Fruit fly (Drosophila melanogaster) whole organism, wandering third instar larva: ENCODE results near the gene CG2926.

Experiments
- Abd-B ChIP-seq: fragments of >200 bp; optimal IDR thresholded peaks from 2 replicates; lab custom pipeline; 2017; ENCODE audit warnings: missing biosample characterization, missing genetic modification characterization
- CG32264 ChIP-seq: fragments of 200-800 bp; sonication (Bioruptor generic); optimal IDR thresholded peaks from 2 replicates; lab custom pipeline; 2016; ENCODE audit warnings: missing biosample characterization, missing genetic modification characterization
- CG9705 ChIP-seq: fragments of 200-800 bp; sonication (Bioruptor generic); optimal IDR thresholded peaks from 2 replicates; lab custom pipeline; 2018; ENCODE audit warnings: missing biosample characterization, mild to moderate bottlenecking, missing genetic modification characterization
- Dfd ChIP-seq: fragments of >200 bp; optimal IDR thresholded peaks from 2 replicates; lab custom pipeline; 2017; ENCODE audit warnings: missing biosample characterization, missing genetic modification characterization
- GATAd ChIP-seq: sonication (Bioruptor generic); optimal IDR thresholded peaks from 2 replicates; lab custom pipeline; 2016; ENCODE audit warnings: missing biosample characterization, missing genetic modification characterization
- HLH106 ChIP-seq: fragments of 200-800 bp; optimal IDR thresholded peaks from 3 replicates; lab custom pipeline; 2019; ENCODE audit warnings: missing biosample characterization, mild to moderate bottlenecking, missing genetic modification characterization, moderate library complexity
- Hnf4 ChIP-seq: fragments of 200-800 bp; sonication (Bioruptor generic); optimal IDR thresholded peaks from 2 replicates; lab custom pipeline; 2016; ENCODE audit warnings: missing biosample characterization, mild to moderate bottlenecking, missing genetic modification characterization
- Hr78 ChIP-seq: fragments of >200 bp; optimal IDR thresholded peaks from 2 replicates; lab custom pipeline; 2017; ENCODE audit warnings: missing biosample characterization, missing genetic modification characterization
- Hr83 ChIP-seq: fragments of 200-300 bp; sonication (Bioruptor generic); optimal IDR thresholded peaks from 2 replicates; lab custom pipeline; 2016; ENCODE audit warnings: missing biosample characterization, mild to moderate bottlenecking, missing genetic modification characterization, moderate library complexity; ENCODE audit not compliant: poor library complexity, severe bottlenecking
- Jra ChIP-seq: sonication (Bioruptor generic); optimal IDR thresholded peaks from 2 replicates; lab custom pipeline; 2016; ENCODE audit warnings: missing biosample characterization, missing genetic modification characterization
- N ChIP-seq: fragments of >200 bp; optimal IDR thresholded peaks from 2 replicates; lab custom pipeline; 2018; ENCODE audit warnings: missing biosample characterization, missing external identifiers, missing genetic modification characterization
- OdsH ChIP-seq: fragments of 200-800 bp; sonication (Bioruptor generic); optimal IDR thresholded peaks from 2 replicates; lab custom pipeline; 2016; ENCODE audit warnings: missing biosample characterization, mild to moderate bottlenecking, missing genetic modification characterization
- Rel ChIP-seq, 2 experiments: fragments of 200-800 bp; sonication (Bioruptor generic) in 1 of 2; optimal IDR thresholded peaks; 2 replicates in 1 of 2; 3 replicates in 1 of 2; lab custom pipeline; 2016 to 2019; ENCODE audit warnings: mild to moderate bottlenecking in 2 of 2, missing biosample characterization in 2 of 2, missing genetic modification characterization in 2 of 2, moderate library complexity in 1 of 2
- Sp1 ChIP-seq: fragments of 200-800 bp; sonication (Bioruptor generic); optimal IDR thresholded peaks from 3 replicates; lab custom pipeline; 2019; ENCODE audit warnings: missing biosample characterization, mild to moderate bottlenecking, missing genetic modification characterization, moderate library complexity
- Vsx2 ChIP-seq: fragments of 200-300, 225-300 bp; sonication (Bioruptor generic); optimal IDR thresholded peaks from 2 replicates; lab custom pipeline; 2018; ENCODE audit warnings: missing biosample characterization, missing genetic modification characterization; ENCODE audit not compliant: partially characterized antibody
- br ChIP-seq: fragments of 200-800 bp; sonication (Bioruptor generic); optimal IDR thresholded peaks from 2 replicates; lab custom pipeline; 2016; ENCODE audit warnings: missing biosample characterization, missing genetic modification characterization
- brk ChIP-seq: fragments of 200-800 bp; sonication (Bioruptor generic); optimal IDR thresholded peaks from 2 replicates; lab custom pipeline; 2016; ENCODE audit warnings: missing biosample characterization, mild to moderate bottlenecking, missing genetic modification characterization
- dl ChIP-seq, 2 experiments: fragments of 175-275, 200-275 bp in 1 of 2; fragments of 200-275 bp in 1 of 2; sonication (Bioruptor generic); optimal IDR thresholded peaks; lab custom pipeline; 2018; ENCODE audit warnings: mild to moderate bottlenecking in 2 of 2, missing biosample characterization in 2 of 2, missing genetic modification characterization in 2 of 2, moderate library complexity in 2 of 2; ENCODE audit not compliant: partially characterized antibody in 2 of 2, insufficient read depth in 1 of 2
- dmrt93B ChIP-seq: fragments of 200-800 bp; sonication (Bioruptor generic); optimal IDR thresholded peaks from 2 replicates; lab custom pipeline; 2018; ENCODE audit warnings: missing biosample characterization, mild to moderate bottlenecking, missing genetic modification characterization
- dsf ChIP-seq: sonication (Bioruptor generic); optimal IDR thresholded peaks from 2 replicates; lab custom pipeline; 2016; ENCODE audit warnings: missing biosample characterization, missing genetic modification characterization, borderline replicate concordance
- ey ChIP-seq: fragments of 200-800 bp; sonication (Bioruptor generic); optimal IDR thresholded peaks from 2 replicates; lab custom pipeline; 2016; ENCODE audit warnings: missing biosample characterization, missing genetic modification characterization
- foxo ChIP-seq, 2 experiments: fragments of 200-800 bp; sonication (Bioruptor generic); optimal IDR thresholded peaks; 2 replicates in 1 of 2; 3 replicates in 1 of 2; lab custom pipeline; 2016 to 2017; ENCODE audit warnings: missing biosample characterization in 2 of 2, missing genetic modification characterization in 2 of 2
- h ChIP-seq: fragments of 200-800 bp; sonication (Bioruptor generic); optimal IDR thresholded peaks from 3 replicates; lab custom pipeline; 2016; ENCODE audit warnings: missing biosample characterization, mild to moderate bottlenecking, missing genetic modification characterization
- jim ChIP-seq: fragments of 175-275, 200-325 bp; sonication (Bioruptor generic); optimal IDR thresholded peaks from 2 replicates; lab custom pipeline; 2016; ENCODE audit warnings: missing biosample characterization, mild to moderate bottlenecking, missing genetic modification characterization
- lola ChIP-seq: fragments of >200 bp; optimal IDR thresholded peaks from 2 replicates; lab custom pipeline; 2017; ENCODE audit warnings: missing biosample characterization, missing genetic modification characterization
- pan ChIP-seq: fragments of >200 bp; optimal IDR thresholded peaks from 2 replicates; lab custom pipeline; 2017
- psq ChIP-seq: fragments of 200-800 bp; sonication (Bioruptor generic); optimal IDR thresholded peaks from 3 replicates; lab custom pipeline; 2017; ENCODE audit warnings: missing biosample characterization, mild to moderate bottlenecking, missing genetic modification characterization, moderate library complexity
- rgr ChIP-seq: fragments of 200-800 bp; sonication (Bioruptor generic); optimal IDR thresholded peaks from 3 replicates; lab custom pipeline; 2016; ENCODE audit warnings: missing biosample characterization, mild to moderate bottlenecking, missing genetic modification characterization
- sage ChIP-seq: fragments of 200-800 bp; sonication (Bioruptor generic); optimal IDR thresholded peaks from 2 replicates; lab custom pipeline; 2016; ENCODE audit warnings: missing biosample characterization, mild to moderate bottlenecking, missing genetic modification characterization
- sv ChIP-seq: fragments of 200-800 bp; sonication (Bioruptor generic); optimal IDR thresholded peaks from 3 replicates; lab custom pipeline; 2016; ENCODE audit warnings: missing biosample characterization, missing genetic modification characterization
- tai ChIP-seq: sonication (Bioruptor generic); optimal IDR thresholded peaks from 2 replicates; lab custom pipeline; 2016; ENCODE audit warnings: missing biosample characterization, missing genetic modification characterization
- usp ChIP-seq: fragments of >200 bp; optimal IDR thresholded peaks from 2 replicates; lab custom pipeline; 2017; ENCODE audit warnings: missing biosample characterization, missing genetic modification characterization
- woc ChIP-seq: sonication (Bioruptor generic); optimal IDR thresholded peaks from 2 replicates; lab custom pipeline; 2016; ENCODE audit warnings: missing biosample characterization, mild to moderate bottlenecking, missing genetic modification characterization

Gene CG2926

DNA sequence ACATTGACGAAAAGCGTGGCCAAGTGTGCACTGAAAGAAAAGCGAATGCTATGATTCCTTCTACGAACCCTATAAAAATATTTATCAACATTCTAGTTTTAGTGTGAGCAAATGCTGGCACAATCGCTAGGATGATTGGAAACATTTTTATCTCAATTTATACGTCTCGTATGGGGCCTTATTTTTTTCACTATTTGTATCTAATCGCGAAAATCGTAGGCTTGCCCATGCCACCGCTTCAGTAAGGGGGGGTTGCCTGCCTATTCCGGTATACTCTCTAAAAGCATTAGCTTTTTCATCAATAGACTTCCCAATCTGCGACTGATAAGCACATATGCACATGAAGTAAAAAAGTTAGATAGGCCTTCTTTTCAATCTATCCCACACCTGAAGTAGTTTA, 22.6 kb downstream of the CG2926 start:
- TF ChIP-seq Sp1 (peak; percentile 74), ey (GFP tag; lab: Kevin White, UChicago) (peak; percentile 83), h (peak; percentile 93), CG32264 (peak; percentile 43), lola (GFP tag; lab: Kevin White, UChicago) (no peak), tai (no peak), Rel (GFP tag; optimal IDR thresholded peaks at IDR 0.05; lab: Kevin White, UChicago) (peak; percentile 26), Rel (tag; optimal IDR thresholded peaks at IDR 0.05; lab: Kevin White, UChicago) (no peak), Dfd (GFP tag; lab: Kevin White, UChicago) (no peak), Hr78 (GFP tag; lab: Kevin White, UChicago) (no peak), jim (GFP tag; lab: Kevin White, UChicago) (no peak), GATAd (no peak), brk (no peak), rgr (peak; percentile 86), psq (peak; percentile 64), N (GFP tag; lab: Kevin White, UChicago) (no peak), Hr83 (no peak), br (GFP tag; lab: Kevin White, UChicago) (peak; percentile 88), Hnf4 (GFP tag; lab: Kevin White, UChicago) (peak; percentile 78), Abd-B (no peak), usp (no peak), OdsH (GFP tag; lab: Kevin White, UChicago) (peak; percentile 80), sv (GFP tag; lab: Kevin White, UChicago) (peak; percentile 70), dmrt93B (no peak), sage (no peak), woc (GFP tag; lab: Kevin White, UChicago) (no peak), HLH106 (tag; lab: Kevin White, UChicago) (peak; percentile 72), CG9705 (GFP tag; lab: Kevin White, UChicago) (no peak), Jra (GFP tag; lab: Kevin White, UChicago) (peak; percentile 61), foxo (GFP tag; optimal IDR thresholded peaks at IDR 0.05; lab: Kevin White, UChicago) (peak; percentile 68 to 84), Vsx2 (no peak), dsf (GFP tag; lab: Kevin White, UChicago) (no peak), dl (GFP tag; optimal IDR thresholded peaks at IDR 0.05; lab: Kevin White, UChicago; ENCODE audit: insufficient read depth in 1 of 2, partially characterized antibody in 2 of 2) (no peak)
- TF ChIP-seq, all 38 proteins: peak for 14

- no peak for TF ChIP-seq h
- no peak for TF ChIP-seq Rel (GFP tag; optimal IDR thresholded peaks at IDR 0.05; lab: Kevin White, UChicago)
- TF ChIP-seq Rel (tag; optimal IDR thresholded peaks at IDR 0.05; lab: Kevin White, UChicago): peak; percentile 88
These were observed 23.4 kb downstream of the CG2926 start, which contains the start of the genes CG14671 and CG12746 for dm6 chr3R:5564775-5565190. CG14671 (minus strand) TSS chr3R:5564815. CG12746 (plus strand) TSS chr3R:5564865.

DNA sequence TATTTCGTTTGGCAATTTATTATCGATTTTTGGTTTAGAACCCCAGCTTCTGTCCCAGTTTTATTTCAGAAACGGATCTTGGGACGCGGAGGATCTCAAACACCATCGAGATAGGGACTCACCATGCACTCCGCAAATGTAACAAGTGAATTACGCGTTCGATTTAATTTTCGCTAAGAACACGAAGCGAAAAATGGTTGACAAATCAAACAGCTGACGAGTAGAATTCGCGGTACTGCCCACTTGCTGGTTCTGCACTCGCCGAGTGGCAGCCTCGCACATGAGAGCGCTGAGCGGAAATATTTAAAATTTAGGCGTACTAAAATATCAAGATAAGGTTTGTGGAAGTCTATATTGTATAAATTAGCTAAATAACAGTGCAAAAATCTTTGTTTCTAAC, 24.8 kb downstream of the CG2926 start, which contains the start of gene Pi4KIIalpha:
TSS of gene Pi4KIIalpha (minus strand) at position 233 of the 400 bp plus-strand sequence.
- TF ChIP-seq N (GFP tag; lab: Kevin White, UChicago) (no peak), Rel (GFP tag; optimal IDR thresholded peaks at IDR 0.05; lab: Kevin White, UChicago) (no peak), Rel (tag; optimal IDR thresholded peaks at IDR 0.05; lab: Kevin White, UChicago) (peak; percentile 41)
- TF ChIP-seq, all 38 proteins: peak for 1

DNA sequence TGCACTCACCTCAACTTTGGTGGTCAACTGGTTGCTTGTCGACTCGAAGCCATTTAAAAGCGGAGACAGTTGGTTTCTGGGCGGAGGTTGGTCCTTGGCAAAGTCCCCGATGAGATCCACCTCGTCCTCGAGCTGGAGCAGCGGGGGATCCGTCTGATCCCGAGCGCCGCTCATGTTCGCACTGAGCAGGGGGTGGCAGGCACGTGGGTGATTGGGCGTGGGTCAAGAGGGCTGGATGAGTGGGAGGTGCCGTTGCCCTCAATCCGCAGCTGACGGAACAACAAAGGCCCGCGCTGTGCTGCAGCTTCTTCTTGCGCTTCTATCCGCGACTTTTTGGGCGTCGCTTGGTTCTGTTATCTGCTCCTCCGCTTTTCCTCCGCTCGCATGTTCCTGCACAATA, 25.2 kb downstream of the CG2926 start:
- no peak for TF ChIP-seq Rel (GFP tag; optimal IDR thresholded peaks at IDR 0.05; lab: Kevin White, UChicago)
- TF ChIP-seq Rel (tag; optimal IDR thresholded peaks at IDR 0.05; lab: Kevin White, UChicago): no peak
- no peak for TF ChIP-seq OdsH (GFP tag; lab: Kevin White, UChicago)
- no peak for TF ChIP-seq Hr78 (GFP tag; lab: Kevin White, UChicago)
- TF ChIP-seq psq: no peak
- TF ChIP-seq brk: no peak
- no peak for TF ChIP-seq Dfd (GFP tag; lab: Kevin White, UChicago)
- no peak for TF ChIP-seq Vsx2
- TF ChIP-seq jim (GFP tag; lab: Kevin White, UChicago): no peak
- TF ChIP-seq pan (lab: Kevin White, UChicago): no peak
- no peak for TF ChIP-seq Sp1
- no peak for TF ChIP-seq dsf (GFP tag; lab: Kevin White, UChicago)
- TF ChIP-seq sage: no peak
- TF ChIP-seq, all 38 proteins: peak for 0
